Worm (Caenorhabditis elegans) whole organism, L2 larva: ENCODE data around the gene str-151.
A peak's percentile ranks its signal among the peaks of the same experiment; 100 is the strongest.

Experiments used
- C34F6.9 ChIP-seq: fragments of 150-350 bp; optimal IDR thresholded peaks from 2 replicates; lab custom pipeline; 2014; ENCODE audit warnings: missing biosample characterization, missing genetic modification characterization
- F13H6.1 ChIP-seq: sonication (generic microtip); optimal IDR thresholded peaks from 2 replicates; lab custom pipeline; 2016; ENCODE audit warnings: missing genetic modification characterization, missing compliant biosample characterization
- Y55F3AM.14 ChIP-seq: fragments of 200-800 bp; sonication (Bioruptor generic); optimal IDR thresholded peaks from 2 replicates; lab custom pipeline; 2018; ENCODE audit warnings: mild to moderate bottlenecking, missing genetic modification characterization, missing compliant biosample characterization
- ZK546.5 ChIP-seq: sonication (generic microtip); optimal IDR thresholded peaks from 2 replicates; lab custom pipeline; 2017; ENCODE audit warnings: missing biosample characterization, missing genetic modification characterization
- alr-1 ChIP-seq: fragments of 150-350 bp; optimal IDR thresholded peaks from 2 replicates; lab custom pipeline; 2014; ENCODE audit warnings: missing biosample characterization, missing genetic modification characterization
- aly-2 ChIP-seq: fragments of 150-350 bp; optimal IDR thresholded peaks from 2 replicates; lab custom pipeline; 2014; ENCODE audit warnings: missing biosample characterization, missing genetic modification characterization
- ama-1 ChIP-seq: fragments of 150-350 bp; optimal IDR thresholded peaks from 2 replicates; lab custom pipeline; 2018; ENCODE audit warnings: inconsistent platforms
- blmp-1 ChIP-seq: sonication (generic microtip); optimal IDR thresholded peaks from 2 replicates; lab custom pipeline; 2017; ENCODE audit warnings: missing genetic modification characterization, mild to moderate bottlenecking, missing compliant biosample characterization, antibody characterized with exemption, moderate library complexity; ENCODE audit not compliant: insufficient read depth
- ceh-82 ChIP-seq: fragments of 150-350 bp; optimal IDR thresholded peaks from 2 replicates; lab custom pipeline; 2014; ENCODE audit warnings: missing biosample characterization, missing genetic modification characterization
- crh-2 ChIP-seq: sonication (generic microtip); optimal IDR thresholded peaks from 2 replicates; lab custom pipeline; 2017; ENCODE audit warnings: missing biosample characterization, missing genetic modification characterization
- dmd-4 ChIP-seq: sonication (generic microtip); optimal IDR thresholded peaks from 2 replicates; lab custom pipeline; 2017; ENCODE audit warnings: missing biosample characterization, missing genetic modification characterization
- egl-27 ChIP-seq: sonication (generic microtip); optimal IDR thresholded peaks from 3 replicates; lab custom pipeline; 2017; ENCODE audit warnings: missing biosample characterization, missing genetic modification reagents, missing genetic modification characterization
- elt-1 ChIP-seq: fragments of 150-350 bp; optimal IDR thresholded peaks from 2 replicates; lab custom pipeline; 2014; ENCODE audit warnings: missing biosample characterization, missing genetic modification characterization
- fos-1 ChIP-seq: fragments of 150-350 bp; optimal IDR thresholded peaks from 2 replicates; lab custom pipeline; 2014; ENCODE audit warnings: missing biosample characterization, missing genetic modification characterization
- gmeb-1 ChIP-seq: fragments of 150-350 bp; optimal IDR thresholded peaks from 2 replicates; lab custom pipeline; 2014; ENCODE audit warnings: missing biosample characterization, missing genetic modification characterization
- lin-11 ChIP-seq: fragments of 150-350 bp; sonication (generic microtip); optimal IDR thresholded peaks from 2 replicates; lab custom pipeline; 2014; ENCODE audit warnings: missing biosample characterization, missing genetic modification characterization, inconsistent platforms, mixed read lengths
- lin-39 ChIP-seq: fragments of 150-350 bp; optimal IDR thresholded peaks from 2 replicates; lab custom pipeline; 2014; ENCODE audit warnings: missing biosample characterization, missing genetic modification reagents, missing genetic modification characterization
- mab-5 ChIP-seq: fragments of 150-350 bp; optimal IDR thresholded peaks from 2 replicates; lab custom pipeline; 2014; ENCODE audit warnings: missing biosample characterization, missing genetic modification characterization
- mdl-1 ChIP-seq, 2 experiments: fragments of 150-350 bp in 1 of 2; sonication (generic microtip) in 1 of 2; optimal IDR thresholded peaks; 2 replicates each; lab custom pipeline; 2017; ENCODE audit warnings: missing biosample characterization in 2 of 2, missing genetic modification characterization in 2 of 2
- nhr-11 ChIP-seq: fragments of 150-350 bp; optimal IDR thresholded peaks from 2 replicates; lab custom pipeline; 2014; ENCODE audit warnings: missing biosample characterization, missing genetic modification characterization
- nhr-129 ChIP-seq: fragments of 150-350 bp; optimal IDR thresholded peaks from 2 replicates; lab custom pipeline; 2014; ENCODE audit warnings: missing biosample characterization, missing genetic modification characterization
- nhr-237 ChIP-seq: fragments of 150-350 bp; optimal IDR thresholded peaks from 2 replicates; lab custom pipeline; 2014; ENCODE audit warnings: missing biosample characterization, missing genetic modification characterization
- nhr-6 ChIP-seq: fragments of 150-350 bp; optimal IDR thresholded peaks from 2 replicates; lab custom pipeline; 2014; ENCODE audit warnings: missing biosample characterization, missing genetic modification characterization
- nhr-77 ChIP-seq: fragments of 150-350 bp; optimal IDR thresholded peaks from 2 replicates; lab custom pipeline; 2014; ENCODE audit warnings: missing biosample characterization, missing genetic modification characterization
- peb-1 ChIP-seq: fragments of 150-350 bp; optimal IDR thresholded peaks from 2 replicates; lab custom pipeline; 2014; ENCODE audit warnings: missing biosample characterization, missing genetic modification characterization
- skn-1 ChIP-seq: sonication (generic microtip); optimal IDR thresholded peaks from 2 replicates; lab custom pipeline; 2017; ENCODE audit warnings: missing biosample characterization, missing genetic modification characterization
- sma-3 ChIP-seq: sonication (generic microtip); optimal IDR thresholded peaks from 2 replicates; lab custom pipeline; 2016; ENCODE audit warnings: missing genetic modification reagents, missing genetic modification characterization, missing compliant biosample characterization
- sma-9 ChIP-seq, 2 experiments: fragments of 150-350 bp in 1 of 2; sonication (generic microtip) in 1 of 2; optimal IDR thresholded peaks; 2 replicates each; lab custom pipeline; 2014 to 2016; ENCODE audit warnings: missing genetic modification characterization in 2 of 2, mild to moderate bottlenecking in 1 of 2, missing biosample characterization in 1 of 2, missing compliant biosample characterization in 1 of 2, missing genetic modification reagents in 1 of 2, moderate library complexity in 1 of 2
- snpc-4 ChIP-seq: fragments of 150-350 bp; optimal IDR thresholded peaks from 2 replicates; lab custom pipeline; 2014; ENCODE audit warnings: missing biosample characterization, missing genetic modification characterization
- unc-39 ChIP-seq: fragments of 150-350 bp; optimal IDR thresholded peaks from 2 replicates; lab custom pipeline; 2014; ENCODE audit warnings: missing biosample characterization, missing genetic modification characterization
- unc-55 ChIP-seq: fragments of 150-350 bp; sonication (generic microtip); optimal IDR thresholded peaks from 3 replicates; lab custom pipeline; 2014; ENCODE audit warnings: missing biosample characterization, missing genetic modification reagents, missing genetic modification characterization
- zag-1 ChIP-seq: fragments of 150-350 bp; optimal IDR thresholded peaks from 2 replicates; lab custom pipeline; 2014; ENCODE audit warnings: missing biosample characterization, missing genetic modification characterization
- ztf-1 ChIP-seq: fragments of 200-800 bp; sonication (Bioruptor generic); conservative IDR thresholded peaks from 2 replicates; pipeline ENCODE4 v1.3.6; 2022; ENCODE audit warnings: missing genetic modification characterization, missing compliant biosample characterization
- ztf-11 ChIP-seq: sonication (generic microtip); optimal IDR thresholded peaks from 2 replicates; lab custom pipeline; 2017; ENCODE audit warnings: missing biosample characterization, missing genetic modification characterization
- ztf-4 ChIP-seq: fragments of 150-350 bp; optimal IDR thresholded peaks from 2 replicates; lab custom pipeline; 2014; ENCODE audit warnings: missing biosample characterization, missing genetic modification characterization

str-151 gene

ce11 chrV:16604301-16604700, 28.3 kb downstream of the str-151 start:
- TF ChIP-seq fos-1 (tag; lab: Kevin White, UChicago) = peak; percentile 18
- no peak for TF ChIP-seq nhr-129 (tag; lab: Kevin White, UChicago)

- TF ChIP-seq elt-1 (tag; lab: Kevin White, UChicago) = no peak
- TF ChIP-seq ceh-82 (tag; lab: Kevin White, UChicago) = no peak
- TF ChIP-seq fos-1 (tag; lab: Kevin White, UChicago) = peak; percentile 74
- no peak for TF ChIP-seq egl-27 (tag; lab: Kevin White, UChicago)
- no peak for TF ChIP-seq alr-1 (tag; lab: Kevin White, UChicago)
- no peak for TF ChIP-seq sma-3 (GFP tag; lab: Kevin White, UChicago)
- TF ChIP-seq ztf-11 = no peak
These were observed 29.5 kb downstream of the str-151 start for ce11 chrV:16605463-16605862.

- TF ChIP-seq zag-1 (tag; lab: Kevin White, UChicago) = no peak
- no peak for TF ChIP-seq mdl-1 (tag; optimal IDR thresholded peaks at IDR 0.05; lab: Kevin White, UChicago)
- TF ChIP-seq unc-55 (GFP tag; lab: Kevin White, UChicago) = no peak
- no peak for TF ChIP-seq ztf-11
- TF ChIP-seq fos-1 (tag; lab: Kevin White, UChicago) = no peak
- no peak for TF ChIP-seq egl-27 (tag; lab: Kevin White, UChicago)
- no peak for TF ChIP-seq nhr-237 (tag; lab: Kevin White, UChicago)
- TF ChIP-seq nhr-77 (tag; lab: Kevin White, UChicago) = no peak
- TF ChIP-seq ztf-1 (GFP tag; lab: Robert Waterston, UW) = no peak
- no peak for TF ChIP-seq dmd-4 (tag; lab: Kevin White, UChicago)
- no peak for TF ChIP-seq C34F6.9 (tag; lab: Kevin White, UChicago)
- TF ChIP-seq F13H6.1 (tag; lab: Kevin White, UChicago) = no peak
- TF ChIP-seq Y55F3AM.14 (GFP tag; lab: Kevin White, UChicago) = no peak
- no peak for TF ChIP-seq lin-39
- TF ChIP-seq lin-11 = no peak
- no peak for TF ChIP-seq snpc-4 (tag; lab: Kevin White, UChicago)
- no peak for TF ChIP-seq gmeb-1 (tag; lab: Kevin White, UChicago)
These were observed 30.3 kb downstream of the str-151 start, which contains the start of gene Y32B12C.1 for ce11 chrV:16606313-16606712. Gene Y32B12C.1 (plus strand): TSS chrV:16606613.

- TF ChIP-seq unc-39 = no peak
- TF ChIP-seq nhr-6 (tag; lab: Kevin White, UChicago) = no peak
- TF ChIP-seq blmp-1 (tag; lab: Kevin White, UChicago) = no peak
- TF ChIP-seq fos-1 (tag; lab: Kevin White, UChicago) = peak; percentile 24
- TF ChIP-seq skn-1 (tag; lab: Kevin White, UChicago) = no peak
These were observed 32.5 kb downstream of the str-151 start for ce11 chrV:16608478-16608877.

- no peak for TF ChIP-seq aly-2 (tag; lab: Kevin White, UChicago)
- peak; percentile 84 for TF ChIP-seq fos-1 (tag; lab: Kevin White, UChicago)
- TF ChIP-seq lin-39 = no peak
- TF ChIP-seq sma-9 (GFP tag; optimal IDR thresholded peaks at IDR 0.05; lab: Kevin White, UChicago) = peak; percentile 10
- no peak for TF ChIP-seq sma-9 (tag; optimal IDR thresholded peaks at IDR 0.05; lab: Kevin White, UChicago)
- TF ChIP-seq crh-2 = peak; percentile 13
These were observed 34.1 kb downstream of the str-151 start for ce11 chrV:16610094-16610493.

- TF ChIP-seq unc-55 (GFP tag; lab: Kevin White, UChicago) (no peak), fos-1 (tag; lab: Kevin White, UChicago) (peak; percentile 49)
These were observed 34.9 kb downstream of the str-151 start, which contains the start of gene srw-54 for ce11 chrV:16610791-16611385. Gene srw-54 (plus strand): TSS chrV:16611335.

- TF ChIP-seq mdl-1 (tag; optimal IDR thresholded peaks at IDR 0.05; lab: Kevin White, UChicago) (no peak), ztf-1 (GFP tag; lab: Robert Waterston, UW) (no peak), aly-2 (tag; lab: Kevin White, UChicago) (no peak), ZK546.5 (no peak), mab-5 (no peak), nhr-11 (tag; lab: Kevin White, UChicago) (no peak), ama-1 (lab: Kevin White, UChicago) (no peak), ztf-4 (tag; lab: Kevin White, UChicago) (no peak), dmd-4 (tag; lab: Kevin White, UChicago) (no peak), peb-1 (tag; lab: Kevin White, UChicago) (no peak), F13H6.1 (tag; lab: Kevin White, UChicago) (no peak)
These were observed 41.5 kb downstream of the str-151 start, which contains the start of gene Y70C5A.4 for ce11 chrV:16617462-16617861. Gene Y70C5A.4 (plus strand): TSS chrV:16617762.
